Worm (Caenorhabditis elegans) whole organism, L2 larva: ENCODE results near the gene F58B3.4.

Experiments used
- C34F6.9 ChIP-seq: fragments of 150-350 bp; optimal IDR thresholded peaks from 2 replicates; lab custom pipeline; 2014; ENCODE audit warnings: missing biosample characterization, missing genetic modification characterization
- F13H6.1 ChIP-seq: sonication (generic microtip); optimal IDR thresholded peaks from 2 replicates; lab custom pipeline; 2016; ENCODE audit warnings: missing genetic modification characterization, missing compliant biosample characterization
- R02D3.7 ChIP-seq: fragments of 150-350 bp; optimal IDR thresholded peaks from 2 replicates; lab custom pipeline; 2014; ENCODE audit warnings: missing biosample characterization, missing genetic modification characterization
- Y55F3AM.14 ChIP-seq: fragments of 200-800 bp; sonication (Bioruptor generic); optimal IDR thresholded peaks from 2 replicates; lab custom pipeline; 2018; ENCODE audit warnings: mild to moderate bottlenecking, missing genetic modification characterization, missing compliant biosample characterization
- ZK546.5 ChIP-seq: sonication (generic microtip); optimal IDR thresholded peaks from 2 replicates; lab custom pipeline; 2017; ENCODE audit warnings: missing biosample characterization, missing genetic modification characterization
- alr-1 ChIP-seq: fragments of 150-350 bp; optimal IDR thresholded peaks from 2 replicates; lab custom pipeline; 2014; ENCODE audit warnings: missing biosample characterization, missing genetic modification characterization
- aly-2 ChIP-seq: fragments of 150-350 bp; optimal IDR thresholded peaks from 2 replicates; lab custom pipeline; 2014; ENCODE audit warnings: missing biosample characterization, missing genetic modification characterization
- ama-1 ChIP-seq: fragments of 150-350 bp; optimal IDR thresholded peaks from 2 replicates; lab custom pipeline; 2018; ENCODE audit warnings: inconsistent platforms
- blmp-1 ChIP-seq: sonication (generic microtip); optimal IDR thresholded peaks from 2 replicates; lab custom pipeline; 2017; ENCODE audit warnings: missing genetic modification characterization, mild to moderate bottlenecking, missing compliant biosample characterization, antibody characterized with exemption, moderate library complexity; ENCODE audit not compliant: insufficient read depth
- ceh-16 ChIP-seq: fragments of 150-350 bp; optimal IDR thresholded peaks from 2 replicates; lab custom pipeline; 2014; ENCODE audit warnings: missing biosample characterization, missing genetic modification characterization
- ceh-82 ChIP-seq: fragments of 150-350 bp; optimal IDR thresholded peaks from 2 replicates; lab custom pipeline; 2014; ENCODE audit warnings: missing biosample characterization, missing genetic modification characterization
- crh-2 ChIP-seq: sonication (generic microtip); optimal IDR thresholded peaks from 2 replicates; lab custom pipeline; 2017; ENCODE audit warnings: missing biosample characterization, missing genetic modification characterization
- dmd-4 ChIP-seq: sonication (generic microtip); optimal IDR thresholded peaks from 2 replicates; lab custom pipeline; 2017; ENCODE audit warnings: missing biosample characterization, missing genetic modification characterization
- egl-27 ChIP-seq: sonication (generic microtip); optimal IDR thresholded peaks from 3 replicates; lab custom pipeline; 2017; ENCODE audit warnings: missing biosample characterization, missing genetic modification reagents, missing genetic modification characterization
- elt-1 ChIP-seq: fragments of 150-350 bp; optimal IDR thresholded peaks from 2 replicates; lab custom pipeline; 2014; ENCODE audit warnings: missing biosample characterization, missing genetic modification characterization
- elt-3 ChIP-seq: sonication (generic microtip); optimal IDR thresholded peaks from 2 replicates; lab custom pipeline; 2017; ENCODE audit warnings: missing biosample characterization, missing genetic modification characterization
- fos-1 ChIP-seq: fragments of 150-350 bp; optimal IDR thresholded peaks from 2 replicates; lab custom pipeline; 2014; ENCODE audit warnings: missing biosample characterization, missing genetic modification characterization
- gmeb-1 ChIP-seq: fragments of 150-350 bp; optimal IDR thresholded peaks from 2 replicates; lab custom pipeline; 2014; ENCODE audit warnings: missing biosample characterization, missing genetic modification characterization
- lin-11 ChIP-seq: fragments of 150-350 bp; sonication (generic microtip); optimal IDR thresholded peaks from 2 replicates; lab custom pipeline; 2014; ENCODE audit warnings: missing biosample characterization, missing genetic modification characterization, inconsistent platforms, mixed read lengths
- lin-13 ChIP-seq: fragments of 150-350 bp; optimal IDR thresholded peaks from 2 replicates; lab custom pipeline; 2014; ENCODE audit warnings: missing biosample characterization, missing genetic modification reagents, missing genetic modification characterization
- lin-39 ChIP-seq: fragments of 150-350 bp; optimal IDR thresholded peaks from 2 replicates; lab custom pipeline; 2014; ENCODE audit warnings: missing biosample characterization, missing genetic modification reagents, missing genetic modification characterization
- lsy-2 ChIP-seq, 2 experiments: fragments of 150-350 bp in 1 of 2; sonication (generic microtip) in 1 of 2; optimal IDR thresholded peaks; 2 replicates each; lab custom pipeline; 2014 to 2017; ENCODE audit warnings: missing biosample characterization in 2 of 2, missing genetic modification characterization in 2 of 2
- mab-5 ChIP-seq: fragments of 150-350 bp; optimal IDR thresholded peaks from 2 replicates; lab custom pipeline; 2014; ENCODE audit warnings: missing biosample characterization, missing genetic modification characterization
- nhr-11 ChIP-seq: fragments of 150-350 bp; optimal IDR thresholded peaks from 2 replicates; lab custom pipeline; 2014; ENCODE audit warnings: missing biosample characterization, missing genetic modification characterization
- nhr-12 ChIP-seq: fragments of 150-350 bp; optimal IDR thresholded peaks from 2 replicates; lab custom pipeline; 2014; ENCODE audit warnings: missing biosample characterization, missing genetic modification characterization
- nhr-129 ChIP-seq: fragments of 150-350 bp; optimal IDR thresholded peaks from 2 replicates; lab custom pipeline; 2014; ENCODE audit warnings: missing biosample characterization, missing genetic modification characterization
- nhr-21 ChIP-seq: fragments of 150-350 bp; optimal IDR thresholded peaks from 2 replicates; lab custom pipeline; 2014; ENCODE audit warnings: missing biosample characterization, missing genetic modification characterization
- nhr-23 ChIP-seq: fragments of 150-350 bp; optimal IDR thresholded peaks from 2 replicates; lab custom pipeline; 2014; ENCODE audit warnings: missing biosample characterization, missing genetic modification reagents, missing genetic modification characterization
- nhr-237 ChIP-seq: fragments of 150-350 bp; optimal IDR thresholded peaks from 2 replicates; lab custom pipeline; 2014; ENCODE audit warnings: missing biosample characterization, missing genetic modification characterization
- nhr-25 ChIP-seq: fragments of 150-350 bp; sonication (generic microtip); optimal IDR thresholded peaks from 3 replicates; lab custom pipeline; 2014; ENCODE audit warnings: missing biosample characterization, missing genetic modification characterization
- nhr-6 ChIP-seq: fragments of 150-350 bp; optimal IDR thresholded peaks from 2 replicates; lab custom pipeline; 2014; ENCODE audit warnings: missing biosample characterization, missing genetic modification characterization
- nhr-77 ChIP-seq: fragments of 150-350 bp; optimal IDR thresholded peaks from 2 replicates; lab custom pipeline; 2014; ENCODE audit warnings: missing biosample characterization, missing genetic modification characterization
- peb-1 ChIP-seq: fragments of 150-350 bp; optimal IDR thresholded peaks from 2 replicates; lab custom pipeline; 2014; ENCODE audit warnings: missing biosample characterization, missing genetic modification characterization
- sem-4 ChIP-seq: fragments of 150-350 bp; optimal IDR thresholded peaks from 2 replicates; lab custom pipeline; 2014; ENCODE audit warnings: missing biosample characterization, missing genetic modification reagents, missing genetic modification characterization
- skn-1 ChIP-seq: sonication (generic microtip); optimal IDR thresholded peaks from 2 replicates; lab custom pipeline; 2017; ENCODE audit warnings: missing biosample characterization, missing genetic modification characterization
- sma-9 ChIP-seq, 2 experiments: fragments of 150-350 bp in 1 of 2; sonication (generic microtip) in 1 of 2; optimal IDR thresholded peaks; 2 replicates each; lab custom pipeline; 2014 to 2016; ENCODE audit warnings: missing genetic modification characterization in 2 of 2, mild to moderate bottlenecking in 1 of 2, missing biosample characterization in 1 of 2, missing compliant biosample characterization in 1 of 2, missing genetic modification reagents in 1 of 2, moderate library complexity in 1 of 2
- snpc-4 ChIP-seq: fragments of 150-350 bp; optimal IDR thresholded peaks from 2 replicates; lab custom pipeline; 2014; ENCODE audit warnings: missing biosample characterization, missing genetic modification characterization
- unc-55 ChIP-seq: fragments of 150-350 bp; sonication (generic microtip); optimal IDR thresholded peaks from 3 replicates; lab custom pipeline; 2014; ENCODE audit warnings: missing biosample characterization, missing genetic modification reagents, missing genetic modification characterization
- unc-62 ChIP-seq: fragments of 150-350 bp; optimal IDR thresholded peaks from 2 replicates; lab custom pipeline; 2014; ENCODE audit warnings: missing biosample characterization, missing genetic modification reagents, missing genetic modification characterization
- zag-1 ChIP-seq: fragments of 150-350 bp; optimal IDR thresholded peaks from 2 replicates; lab custom pipeline; 2014; ENCODE audit warnings: missing biosample characterization, missing genetic modification characterization
- ztf-1 ChIP-seq: fragments of 200-800 bp; sonication (Bioruptor generic); conservative IDR thresholded peaks from 2 replicates; pipeline ENCODE4 v1.3.6; 2022; ENCODE audit warnings: missing genetic modification characterization, missing compliant biosample characterization
- ztf-11 ChIP-seq: sonication (generic microtip); optimal IDR thresholded peaks from 2 replicates; lab custom pipeline; 2017; ENCODE audit warnings: missing biosample characterization, missing genetic modification characterization
- ztf-4 ChIP-seq: fragments of 150-350 bp; optimal IDR thresholded peaks from 2 replicates; lab custom pipeline; 2014; ENCODE audit warnings: missing biosample characterization, missing genetic modification characterization

The F58B3.4 gene

DNA sequence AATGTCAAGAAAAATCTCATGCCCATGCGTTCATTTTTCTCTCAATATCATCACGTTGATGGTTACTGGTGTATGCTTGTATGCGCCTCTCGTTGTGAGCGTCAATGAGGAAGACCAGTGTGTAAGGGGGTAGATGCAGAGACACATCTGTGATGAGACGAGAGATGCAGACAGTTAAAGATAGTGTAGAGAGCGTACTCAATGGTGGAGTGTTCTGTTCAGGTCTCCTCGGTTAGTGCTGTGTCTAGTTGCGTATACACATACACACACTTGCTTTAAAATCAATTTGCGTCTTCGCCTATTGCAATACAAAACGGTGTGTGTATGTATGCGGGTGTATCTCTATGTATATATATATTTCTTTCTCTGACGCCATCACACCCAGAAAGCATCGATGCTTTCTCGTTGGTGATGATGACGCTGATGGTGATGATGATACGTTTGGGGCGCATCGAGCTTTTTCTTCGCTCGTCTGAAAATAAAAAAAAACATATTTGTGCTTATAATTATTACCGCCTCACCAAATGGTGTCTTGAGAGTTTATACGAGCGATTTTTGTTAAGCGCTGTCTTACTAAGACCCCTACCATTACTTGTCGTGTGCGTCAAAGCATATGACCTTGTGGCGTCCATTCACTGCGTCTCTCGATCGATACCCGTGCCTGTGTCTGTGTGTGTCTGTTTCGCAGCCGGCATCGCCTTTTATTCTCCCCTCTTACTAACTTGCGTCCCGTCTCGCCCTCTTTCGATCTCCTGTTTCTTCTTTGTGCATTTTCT lies 38.0 kb downstream of the F58B3.4 start, which contains the start of gene F40F11.3 (continued):
- TF ChIP-seq blmp-1 (tag; lab: Kevin White, UChicago) (peak; percentile 80), nhr-77 (tag; lab: Kevin White, UChicago) (no peak), nhr-129 (tag; lab: Kevin White, UChicago) (peak; percentile 98), sma-9 (GFP tag; optimal IDR thresholded peaks at IDR 0.05; lab: Kevin White, UChicago) (peak; percentile 93), sma-9 (tag; optimal IDR thresholded peaks at IDR 0.05; lab: Kevin White, UChicago) (no peak), R02D3.7 (peak; percentile 6), ZK546.5 (no peak), peb-1 (tag; lab: Kevin White, UChicago) (no peak), elt-1 (tag; lab: Kevin White, UChicago) (no peak), lin-11 (tag; lab: Kevin White, UChicago) (peak; percentile 25), zag-1 (peak; percentile 79), ceh-16 (peak; percentile 71), ama-1 (lab: Kevin White, UChicago) (no peak), nhr-21 (tag; lab: Kevin White, UChicago) (peak; percentile 77), nhr-11 (tag; lab: Kevin White, UChicago) (no peak), nhr-12 (tag; lab: Kevin White, UChicago) (no peak), alr-1 (tag; lab: Kevin White, UChicago) (peak; percentile 72), crh-2 (tag; lab: Kevin White, UChicago) (peak; percentile 91), ztf-11 (no peak), elt-3 (tag; lab: Kevin White, UChicago) (no peak), lsy-2 (tag; optimal IDR thresholded peaks at IDR 0.05; lab: Kevin White, UChicago) (peak; percentile 53 to 85), unc-62 (GFP tag; lab: Kevin White, UChicago) (peak; percentile 16), sem-4 (tag; lab: Kevin White, UChicago) (peak; percentile 92), skn-1 (tag; lab: Kevin White, UChicago) (peak; percentile 76), fos-1 (tag; lab: Kevin White, UChicago) (peak; percentile 88)
- TF ChIP-seq, all 48 proteins: peak for 31

DNA sequence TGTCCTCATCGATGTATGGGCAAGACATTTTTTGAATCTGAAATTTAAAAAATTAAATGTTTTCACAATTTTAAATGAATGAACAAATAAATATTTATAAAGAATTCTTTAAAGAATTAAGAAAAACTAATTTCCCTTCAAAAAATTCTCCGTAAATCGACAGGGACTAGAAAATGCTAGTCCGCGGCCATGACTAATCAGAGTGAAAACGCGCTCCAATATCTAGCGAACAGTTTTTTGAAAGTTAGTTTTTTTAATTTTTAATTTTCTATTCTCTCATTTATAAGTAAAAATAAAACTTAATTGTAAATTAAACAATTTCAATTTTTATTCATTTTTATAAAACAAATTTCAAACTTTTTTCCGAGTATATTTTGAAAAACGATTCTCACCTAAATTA lies 38.8 kb downstream of the F58B3.4 start:
- TF ChIP-seq gmeb-1 (tag; lab: Kevin White, UChicago) (peak; percentile 7), elt-1 (tag; lab: Kevin White, UChicago) (no peak), dmd-4 (tag; lab: Kevin White, UChicago) (no peak), nhr-129 (tag; lab: Kevin White, UChicago) (no peak), crh-2 (tag; lab: Kevin White, UChicago) (peak; percentile 27), fos-1 (tag; lab: Kevin White, UChicago) (peak; percentile 53), ztf-1 (no peak), nhr-23 (tag; lab: Kevin White, UChicago) (no peak), F13H6.1 (tag; lab: Kevin White, UChicago) (no peak), elt-3 (tag; lab: Kevin White, UChicago) (no peak), lsy-2 (tag; optimal IDR thresholded peaks at IDR 0.05; lab: Kevin White, UChicago) (peak in 1 of 2 experiments; percentile 65), mab-5 (no peak), nhr-12 (tag; lab: Kevin White, UChicago) (no peak), C34F6.9 (tag; lab: Kevin White, UChicago) (peak; percentile 51), blmp-1 (tag; lab: Kevin White, UChicago) (no peak), ama-1 (lab: Kevin White, UChicago) (no peak), lin-11 (tag; lab: Kevin White, UChicago) (no peak), sma-9 (GFP tag; optimal IDR thresholded peaks at IDR 0.05; lab: Kevin White, UChicago) (peak; percentile 51), sma-9 (tag; optimal IDR thresholded peaks at IDR 0.05; lab: Kevin White, UChicago) (no peak), snpc-4 (tag; lab: Kevin White, UChicago) (no peak), nhr-237 (no peak), peb-1 (tag; lab: Kevin White, UChicago) (no peak), lin-39 (tag; lab: Kevin White, UChicago) (no peak), lin-13 (GFP tag; lab: Kevin White, UChicago) (peak; percentile 72), ztf-4 (tag; lab: Kevin White, UChicago) (no peak), unc-62 (GFP tag; lab: Kevin White, UChicago) (no peak), egl-27 (tag; lab: Kevin White, UChicago) (no peak), nhr-6 (tag; lab: Kevin White, UChicago) (no peak), zag-1 (no peak), nhr-77 (tag; lab: Kevin White, UChicago) (no peak), R02D3.7 (no peak), skn-1 (tag; lab: Kevin White, UChicago) (no peak), nhr-25 (tag; lab: Kevin White, UChicago) (no peak), Y55F3AM.14 (GFP tag; lab: Kevin White, UChicago) (no peak), ZK546.5 (no peak), unc-55 (GFP tag; lab: Kevin White, UChicago) (peak; percentile 79), aly-2 (tag; lab: Kevin White, UChicago) (no peak), ceh-82 (tag; lab: Kevin White, UChicago) (no peak)
